Worm (Caenorhabditis elegans) whole organism, L4/young adult: Measurements from ENCODE around the gene F58H1.5.

Experiments
- dao-5 ChIP-seq: sonication (generic microtip); optimal IDR thresholded peaks from 2 replicates; lab custom pipeline; 2016; ENCODE audit warnings: missing genotype, missing genetic modification characterization, moderate library complexity, missing compliant biosample characterization
- him-1 ChIP-seq: sonication (generic microtip); optimal IDR thresholded peaks from 2 replicates; lab custom pipeline; 2016; ENCODE audit warnings: missing genotype, missing genetic modification reagents, missing genetic modification characterization, missing compliant biosample characterization

ce11 chrV:12006495-12006894 is 48.3 kb downstream of the F58H1.5 start, which contains the start of gene F57F5.3:
- TF ChIP-seq dao-5 = no peak
- TF ChIP-seq him-1 (tag; lab: Kevin White, UChicago) = no peak
